In the genomic region with DNA sequence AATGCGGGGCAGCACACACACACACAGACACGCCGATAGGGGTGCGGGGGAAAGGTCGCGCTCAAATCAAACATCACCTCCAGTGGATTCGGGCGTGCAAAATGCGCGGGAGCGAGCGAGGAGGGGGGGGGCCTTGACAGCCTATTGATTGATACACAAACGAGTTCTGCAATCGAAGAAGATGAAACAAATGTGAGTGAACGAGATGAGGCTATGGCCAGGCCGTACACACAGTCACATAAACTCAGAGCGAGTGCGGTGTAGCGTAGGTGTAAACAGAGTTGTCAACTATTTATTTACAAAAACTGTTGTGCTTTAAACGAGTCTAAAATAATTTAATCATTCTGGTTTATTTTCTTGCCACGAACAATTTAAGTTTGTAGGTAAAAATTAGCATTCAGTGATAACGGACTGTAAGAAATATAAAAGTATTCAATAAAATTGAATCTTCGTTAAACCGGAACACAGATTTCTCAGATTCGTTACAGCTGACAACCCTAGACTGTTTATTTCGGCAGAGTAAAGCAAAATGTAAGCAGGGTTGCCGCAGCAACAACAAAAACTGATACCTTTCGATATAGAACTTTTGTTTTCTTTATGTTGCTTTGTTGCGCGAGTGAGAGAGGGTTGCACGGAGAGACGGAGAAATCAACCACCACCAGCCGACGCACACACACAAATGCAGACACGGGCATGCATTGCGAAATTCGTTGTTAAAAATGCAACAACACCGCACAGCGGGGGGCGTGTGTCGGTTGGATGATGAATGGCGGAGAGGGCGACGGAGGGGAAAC, we compare ENCODE assay signal across 2 fruit fly cellular contexts.
TF ChIP-seq lines count a peak whose summit lies in the region.

No protein-coding gene starts in this region.

TF ChIP-seq in whole organism, embryonic, 481 proteins besides CTCF, POLR2A, EP300 and RAD21 (continued from another document and continues in another):
- TF ChIP-seq E2f2 (GFP tag; IDR thresholded peaks at IDR 0.05; lab: Robert Waterston, UW): peak; percentile 67
- TF ChIP-seq CG8359 (GFP tag; optimal IDR thresholded peaks at IDR 0.05; lab: Kevin White, UChicago; ENCODE audit: borderline replicate concordance): peak; percentile 76
- TF ChIP-seq Bteb2 (GFP tag; optimal IDR thresholded peaks at IDR 0.05; lab: Kevin White, UChicago): peak; percentile 80
- TF ChIP-seq CG4730 (GFP tag; IDR thresholded peaks at IDR 0.05; lab: Robert Waterston, UW): peak; percentile 68
- no peak for TF ChIP-seq Gsc (GFP tag; IDR thresholded peaks at IDR 0.05; lab: Robert Waterston, UW)
- TF ChIP-seq CG8765 (GFP tag; IDR thresholded peaks at IDR 0.05; lab: Robert Waterston, UW): peak; percentile 57; the same call in 1 of the 2 replicates
- TF ChIP-seq Dad (GFP tag; optimal IDR thresholded peaks at IDR 0.05; lab: Kevin White, UChicago): peak; percentile 76
- peak; percentile 74; the same call in 1 of the 3 replicates for TF ChIP-seq CG2889 (GFP tag; IDR thresholded peaks at IDR 0.05; lab: Robert Waterston, UW)
- peak; percentile 43 for TF ChIP-seq CG3065 (GFP tag; optimal IDR thresholded peaks at IDR 0.05; lab: Kevin White, UChicago)
- TF ChIP-seq Antp (GFP tag; optimal IDR thresholded peaks at IDR 0.05; lab: Kevin White, UChicago): peak; percentile 78
- TF ChIP-seq CG1832 (GFP tag; optimal IDR thresholded peaks at IDR 0.05; lab: Kevin White, UChicago): peak; percentile 49
- TF ChIP-seq B-H1 (GFP tag; IDR thresholded peaks at IDR 0.05; lab: Robert Waterston, UW): peak; percentile 69
- peak; percentile 40 for TF ChIP-seq ash1 (GFP tag; optimal IDR thresholded peaks at IDR 0.05; lab: Kevin White, UChicago)
- TF ChIP-seq Atf-2 (GFP tag; optimal IDR thresholded peaks at IDR 0.05; lab: Kevin White, UChicago): peak; percentile 83
- TF ChIP-seq CG34422 (GFP tag; IDR thresholded peaks at IDR 0.05; lab: Robert Waterston, UW): peak; percentile 75
- peak; percentile 88 for TF ChIP-seq sob (GFP tag; IDR thresholded peaks at IDR 0.05; lab: Robert Waterston, UW)
- TF ChIP-seq lbe (GFP tag; optimal IDR thresholded peaks at IDR 0.05; lab: Kevin White, UChicago): peak; percentile 75
- peak; percentile 84 for TF ChIP-seq bcd (GFP tag; optimal IDR thresholded peaks at IDR 0.05; lab: Kevin White, UChicago)
- peak; percentile 60; the same call in 1 of the 2 replicates for TF ChIP-seq wdn (GFP tag; IDR thresholded peaks at IDR 0.05; lab: Robert Waterston, UW)
- TF ChIP-seq GATAe (GFP tag; conservative IDR thresholded peaks at IDR 0.05; lab: Robert Waterston, UW): no peak
- TF ChIP-seq dimm (GFP tag; IDR thresholded peaks at IDR 0.05; lab: Robert Waterston, UW): peak; percentile 42; the same call in 1 of the 2 replicates
- TF ChIP-seq Awh (GFP tag; IDR thresholded peaks at IDR 0.05; lab: Robert Waterston, UW): peak; percentile 71; the same call in 1 of the 2 replicates
- TF ChIP-seq cad (GFP tag; optimal IDR thresholded peaks at IDR 0.05; lab: Kevin White, UChicago): no peak
- TF ChIP-seq stwl (tag; optimal IDR thresholded peaks at IDR 0.05; lab: Kevin White, UChicago): peak; percentile 53
- TF ChIP-seq unpg (GFP tag; optimal IDR thresholded peaks at IDR 0.05; lab: Kevin White, UChicago): peak; percentile 95
- TF ChIP-seq CG11723 (GFP tag; optimal IDR thresholded peaks at IDR 0.05; lab: Kevin White, UChicago): peak; percentile 83
- TF ChIP-seq Hr78 (GFP tag; optimal IDR thresholded peaks at IDR 0.05; lab: Kevin White, UChicago): peak in 1 of 2 experiments; percentile 82
- TF ChIP-seq Kr (GFP tag; optimal IDR thresholded peaks at IDR 0.05; lab: Kevin White, UChicago): peak; percentile 34
- TF ChIP-seq CG18011 (GFP tag; optimal IDR thresholded peaks at IDR 0.05; lab: Kevin White, UChicago): peak; percentile 52
- TF ChIP-seq row (GFP tag; IDR thresholded peaks at IDR 0.05; lab: Robert Waterston, UW): peak; percentile 94
- TF ChIP-seq CG17912 (GFP tag; optimal IDR thresholded peaks at IDR 0.05; lab: Kevin White, UChicago): peak; percentile 42
- no peak for TF ChIP-seq CG34224 (GFP tag; IDR thresholded peaks at IDR 0.05; lab: Robert Waterston, UW; ENCODE audit: partially characterized antibody)
- peak; percentile 77 to 86 for TF ChIP-seq chif (GFP tag; optimal IDR thresholded peaks at IDR 0.05; lab: Kevin White, UChicago)
- TF ChIP-seq da (GFP tag; optimal IDR thresholded peaks at IDR 0.05; lab: Kevin White, UChicago): peak; percentile 53
- peak; percentile 74 for TF ChIP-seq CG10431 (GFP tag; optimal IDR thresholded peaks at IDR 0.05; lab: Kevin White, UChicago)
- TF ChIP-seq HLHmδ (GFP tag; optimal IDR thresholded peaks at IDR 0.05; lab: Kevin White, UChicago): peak; percentile 37
- peak in 1 of 2 experiments; percentile 90 for TF ChIP-seq Eip74EF (GFP tag; optimal IDR thresholded peaks at IDR 0.05; lab: Kevin White, UChicago)
- peak; percentile 40 for TF ChIP-seq CG1024 (GFP tag; IDR thresholded peaks at IDR 0.05; lab: Robert Waterston, UW)
- peak; percentile 73 for TF ChIP-seq H2.0 (GFP tag; IDR thresholded peaks at IDR 0.05; lab: Robert Waterston, UW)
- TF ChIP-seq gsb (GFP tag; IDR thresholded peaks at IDR 0.05; lab: Robert Waterston, UW): peak; percentile 77
- TF ChIP-seq Six4 (GFP tag; optimal IDR thresholded peaks at IDR 0.05; lab: Kevin White, UChicago): peak; percentile 77
- TF ChIP-seq Rfx (GFP tag; IDR thresholded peaks at IDR 0.05; lab: Robert Waterston, UW): peak; percentile 89
- peak; percentile 80 for TF ChIP-seq so (GFP tag; IDR thresholded peaks at IDR 0.05; lab: Robert Waterston, UW)
- TF ChIP-seq hb (GFP tag; IDR thresholded peaks at IDR 0.05; lab: Robert Waterston, UW; ENCODE audit: partially characterized antibody): no peak
- TF ChIP-seq HmgZ (tag; optimal IDR thresholded peaks at IDR 0.05; lab: Kevin White, UChicago): peak; percentile 93
- peak; percentile 93 for TF ChIP-seq CG12391 (tag; optimal IDR thresholded peaks at IDR 0.05; lab: Kevin White, UChicago)
- no peak for TF ChIP-seq CG14860 (GFP tag; IDR thresholded peaks at IDR 0.05; lab: Robert Waterston, UW; ENCODE audit: partially characterized antibody)
- peak; percentile 54 for TF ChIP-seq pb (GFP tag; optimal IDR thresholded peaks at IDR 0.05; lab: Kevin White, UChicago)
- TF ChIP-seq lov (optimal IDR thresholded peaks at IDR 0.05; lab: Kevin White, UChicago): no peak
- TF ChIP-seq lov (GFP tag; IDR thresholded peaks at IDR 0.05; lab: Robert Waterston, UW): 0 out of 3 replicates have a peak, but pooled peaks have one; percentile 57
- TF ChIP-seq CG31441 (GFP tag; IDR thresholded peaks at IDR 0.05; lab: Robert Waterston, UW): peak; percentile 88
- TF ChIP-seq CG10959 (GFP tag; IDR thresholded peaks at IDR 0.05; lab: Robert Waterston, UW): peak; percentile 71
- peak; percentile 66 for TF ChIP-seq CG16815 (GFP tag; optimal IDR thresholded peaks at IDR 0.05; lab: Kevin White, UChicago)
- TF ChIP-seq bigmax (GFP tag; optimal IDR thresholded peaks at IDR 0.05; lab: Kevin White, UChicago): no peak
- TF ChIP-seq NC2β (GFP tag; optimal IDR thresholded peaks at IDR 0.05; lab: Kevin White, UChicago): peak; percentile 64
- TF ChIP-seq CG9817 (tag; optimal IDR thresholded peaks at IDR 0.05; lab: Kevin White, UChicago): peak; percentile 87
- TF ChIP-seq Chrac-16 (GFP tag; optimal IDR thresholded peaks at IDR 0.05; lab: Kevin White, UChicago): peak; percentile 77
- TF ChIP-seq slbo (GFP tag; IDR thresholded peaks at IDR 0.05; lab: Robert Waterston, UW): peak; percentile 78
- no peak for TF ChIP-seq gfzf (GFP tag; optimal IDR thresholded peaks at IDR 0.05; lab: Kevin White, UChicago)

TF ChIP-seq in whole organism, prepupa, 60 proteins besides CTCF, POLR2A, EP300 and RAD21 (continued from another document):
- peak; percentile 92 for TF ChIP-seq Sox14 (GFP tag; optimal IDR thresholded peaks at IDR 0.05; lab: Kevin White, UChicago)
- peak; percentile 96 for TF ChIP-seq Eip78C (GFP tag; lab: Kevin White, UChicago)
- peak; percentile 69; the same call in 2 of the 3 replicates for TF ChIP-seq eg (GFP tag; IDR thresholded peaks at IDR 0.05; lab: Robert Waterston, UW)
- peak; percentile 90 for TF ChIP-seq Ets21C (GFP tag; optimal IDR thresholded peaks at IDR 0.05; lab: Kevin White, UChicago)
- peak; percentile 83 for TF ChIP-seq CG6276 (GFP tag; optimal IDR thresholded peaks at IDR 0.05; lab: Kevin White, UChicago)
- TF ChIP-seq CG8119 (GFP tag; IDR thresholded peaks at IDR 0.05; lab: Robert Waterston, UW): peak; percentile 83
- TF ChIP-seq Hr39 (GFP tag; optimal IDR thresholded peaks at IDR 0.05; lab: Kevin White, UChicago): peak; percentile 93
- TF ChIP-seq CG16779 (tag; optimal IDR thresholded peaks at IDR 0.05; lab: Kevin White, UChicago): peak; percentile 68
- peak; percentile 87 for TF ChIP-seq CG8632 (GFP tag; optimal IDR thresholded peaks at IDR 0.05; lab: Kevin White, UChicago)
- peak; percentile 89 for TF ChIP-seq pdm3 (GFP tag; optimal IDR thresholded peaks at IDR 0.05; lab: Kevin White, UChicago)
- TF ChIP-seq CG4318 (GFP tag; optimal IDR thresholded peaks at IDR 0.05; lab: Kevin White, UChicago): peak; percentile 68
- peak; percentile 95 for TF ChIP-seq Met (GFP tag; optimal IDR thresholded peaks at IDR 0.05; lab: Kevin White, UChicago)
- peak; percentile 93 for TF ChIP-seq CG31627 (GFP tag; optimal IDR thresholded peaks at IDR 0.05; lab: Kevin White, UChicago)
- peak; percentile 87 for TF ChIP-seq achi (GFP tag; optimal IDR thresholded peaks at IDR 0.05; lab: Kevin White, UChicago)
- TF ChIP-seq Blimp-1 (GFP tag; optimal IDR thresholded peaks at IDR 0.05; lab: Kevin White, UChicago): peak; percentile 87
TF ChIP-seq in whole organism, prepupa: peak in this region for 59.
